Worm (Caenorhabditis elegans) whole organism, L2 larva: Measurements from ENCODE around the gene col-186.

Source experiments
- ZK546.5 ChIP-seq: sonication (generic microtip); optimal IDR thresholded peaks from 2 replicates; lab custom pipeline; 2017; ENCODE audit warnings: missing biosample characterization, missing genetic modification characterization
- alr-1 ChIP-seq: fragments of 150-350 bp; optimal IDR thresholded peaks from 2 replicates; lab custom pipeline; 2014; ENCODE audit warnings: missing biosample characterization, missing genetic modification characterization
- aly-2 ChIP-seq: fragments of 150-350 bp; optimal IDR thresholded peaks from 2 replicates; lab custom pipeline; 2014; ENCODE audit warnings: missing biosample characterization, missing genetic modification characterization
- egl-27 ChIP-seq: sonication (generic microtip); optimal IDR thresholded peaks from 3 replicates; lab custom pipeline; 2017; ENCODE audit warnings: missing biosample characterization, missing genetic modification reagents, missing genetic modification characterization
- elt-3 ChIP-seq: sonication (generic microtip); optimal IDR thresholded peaks from 2 replicates; lab custom pipeline; 2017; ENCODE audit warnings: missing biosample characterization, missing genetic modification characterization
- lin-39 ChIP-seq: fragments of 150-350 bp; optimal IDR thresholded peaks from 2 replicates; lab custom pipeline; 2014; ENCODE audit warnings: missing biosample characterization, missing genetic modification reagents, missing genetic modification characterization
- mdl-1 ChIP-seq, 2 experiments: fragments of 150-350 bp in 1 of 2; sonication (generic microtip) in 1 of 2; optimal IDR thresholded peaks; 2 replicates each; lab custom pipeline; 2017; ENCODE audit warnings: missing biosample characterization in 2 of 2, missing genetic modification characterization in 2 of 2
- nhr-11 ChIP-seq: fragments of 150-350 bp; optimal IDR thresholded peaks from 2 replicates; lab custom pipeline; 2014; ENCODE audit warnings: missing biosample characterization, missing genetic modification characterization
- nhr-12 ChIP-seq: fragments of 150-350 bp; optimal IDR thresholded peaks from 2 replicates; lab custom pipeline; 2014; ENCODE audit warnings: missing biosample characterization, missing genetic modification characterization
- nhr-6 ChIP-seq: fragments of 150-350 bp; optimal IDR thresholded peaks from 2 replicates; lab custom pipeline; 2014; ENCODE audit warnings: missing biosample characterization, missing genetic modification characterization
- sma-3 ChIP-seq: sonication (generic microtip); optimal IDR thresholded peaks from 2 replicates; lab custom pipeline; 2016; ENCODE audit warnings: missing genetic modification reagents, missing genetic modification characterization, missing compliant biosample characterization
- ztf-11 ChIP-seq: sonication (generic microtip); optimal IDR thresholded peaks from 2 replicates; lab custom pipeline; 2017; ENCODE audit warnings: missing biosample characterization, missing genetic modification characterization
- ztf-4 ChIP-seq: fragments of 150-350 bp; optimal IDR thresholded peaks from 2 replicates; lab custom pipeline; 2014; ENCODE audit warnings: missing biosample characterization, missing genetic modification characterization

ce11 chrX:15993916-15994315, 42.6 kb downstream of the col-186 start:
- TF ChIP-seq egl-27 (tag; lab: Kevin White, UChicago): no peak
- TF ChIP-seq ztf-4 (tag; lab: Kevin White, UChicago): no peak
- TF ChIP-seq mdl-1 (tag; optimal IDR thresholded peaks at IDR 0.05; lab: Kevin White, UChicago): peak in 1 of 2 experiments; percentile 23
- TF ChIP-seq sma-3: no peak
- no peak for TF ChIP-seq aly-2 (tag; lab: Kevin White, UChicago)
- TF ChIP-seq ZK546.5 (tag; lab: Kevin White, UChicago): no peak
- TF ChIP-seq lin-39: no peak
- no peak for TF ChIP-seq nhr-12 (tag; lab: Kevin White, UChicago)
- no peak for TF ChIP-seq nhr-11 (tag; lab: Kevin White, UChicago)
- no peak for TF ChIP-seq elt-3
- TF ChIP-seq ztf-11 (tag; lab: Kevin White, UChicago): no peak
- no peak for TF ChIP-seq alr-1
- TF ChIP-seq nhr-6: no peak
